Worm (Caenorhabditis elegans): ENCODE data around the gene F28E10.1.

The F28E10.1 gene

DNA sequence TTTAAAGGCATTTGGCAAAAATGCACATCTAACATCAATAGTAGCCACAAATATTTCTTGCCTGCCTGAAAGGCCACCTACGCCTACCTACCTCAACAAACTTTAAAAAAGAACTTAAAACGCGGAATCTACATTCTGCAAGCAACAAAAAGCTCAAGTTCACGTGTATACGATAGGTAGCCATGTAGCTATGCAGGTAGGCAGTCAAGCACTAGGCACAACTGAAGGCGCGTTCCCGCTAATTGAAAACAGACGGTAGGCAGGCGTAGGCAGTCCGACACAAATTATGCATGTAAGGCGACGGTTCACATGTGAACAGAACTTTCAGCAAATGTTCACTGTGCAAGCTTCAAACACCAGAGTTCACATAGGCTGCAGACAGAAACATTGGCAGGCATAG lies 44.0 kb downstream of the F28E10.1 start:
- TF ChIP-seq saeg-2 (GFP tag; IDR thresholded peaks at IDR 0.05) (peak; percentile 35; the same call in 1 of the 2 replicates), nhr-6 (tag; optimal IDR thresholded peaks at IDR 0.05) (no peak), unc-62 (GFP tag; optimal IDR thresholded peaks at IDR 0.05 in 1 of 2) (peak in 1 of 2 experiments; percentile 77), unc-62 (tag; optimal IDR thresholded peaks at IDR 0.05) (no peak), R02D3.7 (tag; optimal IDR thresholded peaks at IDR 0.05) (no peak), nhr-77 (tag; optimal IDR thresholded peaks at IDR 0.05) (no peak), aha-1 (tag) (peak; percentile 88)

ce11 chrIV:4613516-4613915 lies 44.9 kb downstream of the F28E10.1 start:
- TF ChIP-seq aha-1 (tag) (peak; percentile 44), snpc-1.2 (GFP tag; IDR thresholded peaks at IDR 0.05) (no peak), Y105C5A.15 (GFP tag; IDR thresholded peaks at IDR 0.05) (no peak), dmd-9 (GFP tag; IDR thresholded peaks at IDR 0.05) (0 out of 2 replicates have a peak, but pooled peaks have one; percentile 37), nhr-11 (tag; optimal IDR thresholded peaks at IDR 0.05) (peak; percentile 25)

DNA sequence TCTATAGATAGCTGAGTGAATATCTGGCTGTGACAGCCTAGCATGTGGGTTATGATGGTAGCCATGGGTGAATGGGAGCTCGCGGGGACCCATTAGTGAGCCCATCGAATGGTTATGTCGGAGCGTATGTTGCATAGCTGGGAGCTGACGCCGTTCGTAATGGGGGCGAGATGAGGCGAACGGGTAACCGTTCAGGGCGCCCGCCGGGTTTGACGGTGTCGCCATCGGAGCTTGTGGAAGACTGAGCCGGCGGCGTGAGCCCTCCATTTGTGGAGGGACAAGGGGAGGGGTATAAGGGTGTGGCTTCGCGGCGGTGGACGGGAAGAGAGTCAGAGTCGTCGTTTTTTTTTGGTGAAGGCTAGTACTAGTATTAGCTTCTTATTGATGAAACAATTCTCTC lies 55.2 kb downstream of the F28E10.1 start:
- TF ChIP-seq arid-1 (GFP tag; conservative IDR thresholded peaks at IDR 0.05) (no peak), Y5F2A.4 (GFP tag; optimal IDR thresholded peaks at IDR 0.05) (no peak), T26A8.4 (GFP tag; IDR thresholded peaks at IDR 0.05) (no peak), snpc-1.2 (GFP tag; IDR thresholded peaks at IDR 0.05) (no peak), attf-4 (tag; optimal IDR thresholded peaks at IDR 0.05) (no peak), madf-5 (GFP tag; IDR thresholded peaks at IDR 0.05) (no peak), daf-12 (tag; optimal IDR thresholded peaks at IDR 0.05) (no peak), aha-1 (tag) (peak; percentile 16), daf-8 (GFP tag; IDR thresholded peaks at IDR 0.05) (no peak), set-16 (GFP tag; IDR thresholded peaks at IDR 0.05) (peak; percentile 88)

DNA sequence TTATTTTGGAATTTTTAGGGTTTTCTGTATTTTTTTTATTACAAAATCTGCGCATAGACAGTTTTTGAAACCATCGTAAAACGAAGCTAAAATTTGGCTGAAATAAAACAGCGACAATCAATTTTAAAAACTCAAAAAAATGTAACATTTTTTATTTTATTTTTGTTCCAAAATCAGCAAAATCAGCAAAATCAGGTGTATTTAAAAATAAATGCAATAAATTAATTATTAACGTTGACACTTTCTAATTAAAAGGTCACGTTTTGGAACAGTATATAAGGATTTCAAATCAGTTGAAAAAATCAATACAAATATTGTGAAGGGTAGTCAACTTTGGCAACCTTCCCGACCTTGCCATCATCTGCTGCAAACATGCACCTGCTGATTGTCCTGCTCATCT lies 64.8 kb downstream of the F28E10.1 start, which contains the start of gene R105.1:
R105.1 (plus strand) TSS at position 301 of the 400 bp plus-strand sequence.
- no peak for TF ChIP-seq nhr-77 (tag; optimal IDR thresholded peaks at IDR 0.05)
- TF ChIP-seq pha-4 (GFP tag; IDR thresholded peaks at IDR 0.05), result no peak
- no peak for TF ChIP-seq pha-4 (tag; optimal IDR thresholded peaks at IDR 0.05)

DNA sequence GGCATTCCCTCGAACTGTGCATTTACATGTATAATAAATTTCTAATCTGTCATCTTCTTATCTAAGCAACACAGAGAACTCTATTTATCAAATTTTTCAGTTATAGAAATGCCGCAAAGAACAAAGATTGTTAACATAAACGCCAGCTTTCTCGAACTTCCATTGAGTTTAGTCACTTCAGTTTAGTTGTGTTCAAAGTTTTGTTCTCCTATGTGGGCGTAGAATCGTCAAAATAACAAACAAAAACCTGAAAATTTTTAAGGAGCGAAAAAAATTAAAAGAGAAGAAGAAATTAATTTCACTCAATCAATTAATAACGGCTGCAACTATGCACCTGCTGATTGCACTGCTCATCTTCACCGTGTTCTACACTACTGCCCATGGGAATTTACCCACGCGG lies 67.4 kb downstream of the F28E10.1 start, which contains the start of gene R105.5:
R105.5 (plus strand) TSS at position 301 of the 400 bp plus-strand sequence.
- TF ChIP-seq ZK546.5 (tag; optimal IDR thresholded peaks at IDR 0.05) (no peak), daf-8 (GFP tag; IDR thresholded peaks at IDR 0.05) (no peak), hif-1 (tag; optimal IDR thresholded peaks at IDR 0.05) (no peak), mxl-2 (GFP tag; conservative IDR thresholded peaks at IDR 0.05) (no peak), sdz-12 (GFP tag; optimal IDR thresholded peaks at IDR 0.05) (no peak), nhr-111 (GFP tag; optimal IDR thresholded peaks at IDR 0.05) (no peak), mep-1 (tag; optimal IDR thresholded peaks at IDR 0.05) (no peak), F49E8.2 (tag; optimal IDR thresholded peaks at IDR 0.05; ENCODE audit: borderline replicate concordance) (no peak), ces-1 (GFP tag; optimal IDR thresholded peaks at IDR 0.05) (no peak)

- TF ChIP-seq T20F7.1 (GFP tag; optimal IDR thresholded peaks at IDR 0.05) (no peak), aha-1 (tag) (no peak), unc-62 (GFP tag; optimal IDR thresholded peaks at IDR 0.05 in 1 of 2) (peak in 1 of 2 experiments; percentile 78), unc-62 (tag; optimal IDR thresholded peaks at IDR 0.05) (no peak), nhr-11 (tag; optimal IDR thresholded peaks at IDR 0.05) (peak; percentile 29), daf-16 (GFP tag; optimal IDR thresholded peaks at IDR 0.05) (peak in 1 of 2 experiments; percentile 37), daf-16 (tag; optimal IDR thresholded peaks at IDR 0.05) (no peak), ctbp-1 (GFP tag; IDR thresholded peaks at IDR 0.05) (no peak), lin-38 (GFP tag; IDR thresholded peaks at IDR 0.05) (no peak), mxl-3 (GFP tag; optimal IDR thresholded peaks at IDR 0.05) (no peak), F10B5.3 (tag; optimal IDR thresholded peaks at IDR 0.05) (no peak), ZK337.2 (GFP tag; IDR thresholded peaks at IDR 0.05) (peak; percentile 53; the same call in 1 of the 2 replicates), fos-1 (tag; optimal IDR thresholded peaks at IDR 0.05) (no peak), egl-43 (GFP tag; IDR thresholded peaks at IDR 0.05) (no peak)
Observed at ce11 chrIV:4637840-4638239, 69.2 kb downstream of the F28E10.1 start, which contains the start of gene F19C7.8. TSS of gene F19C7.8 (minus strand) at chrIV:4638095.
